Comparison of ENCODE assay signal across 1 fruit fly cellular context in the genomic region with DNA sequence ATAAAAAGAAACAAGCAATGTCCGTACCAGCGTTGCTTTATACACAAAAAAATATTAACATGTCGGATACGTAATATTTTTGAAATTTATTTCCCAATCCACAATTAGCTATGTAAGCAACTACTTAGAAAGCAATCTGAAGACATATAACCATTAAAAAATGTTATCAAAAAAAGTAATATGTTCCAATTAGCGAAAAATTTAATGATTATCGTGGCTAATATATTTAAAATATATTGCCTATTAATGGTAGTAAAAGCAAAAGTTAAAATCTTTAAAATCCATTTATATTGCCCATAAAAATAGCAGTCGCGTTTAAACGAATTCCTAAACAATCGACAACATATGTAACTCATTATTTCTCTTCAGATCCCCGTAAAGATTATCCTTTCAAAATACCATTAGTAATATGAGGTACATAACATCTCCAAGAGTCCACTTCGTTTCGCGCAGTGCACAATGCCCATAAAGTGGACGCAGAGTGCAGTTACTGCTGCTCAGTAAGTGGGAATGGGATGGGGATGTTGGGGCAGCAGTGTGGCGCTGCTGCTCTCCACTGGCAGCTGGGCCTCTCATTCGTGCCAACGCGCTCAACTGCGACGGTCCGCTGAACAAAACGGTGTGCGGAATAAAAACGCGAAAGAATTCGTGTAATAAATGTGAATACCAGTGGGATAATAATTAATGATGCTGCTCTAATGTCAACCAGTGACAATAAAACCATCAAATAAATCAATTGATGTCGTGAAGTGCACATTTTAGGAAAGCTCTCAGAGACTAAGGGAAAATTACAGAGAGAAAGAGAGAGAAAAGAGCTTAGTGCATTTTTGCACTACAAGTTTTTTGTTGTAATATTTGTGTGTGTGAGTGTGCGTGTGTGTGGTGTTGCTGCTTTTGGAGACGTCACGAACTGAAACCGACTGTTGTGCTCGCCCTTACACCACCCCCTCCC.
A peak's percentile ranks its signal among the peaks of the same experiment; 100 is the strongest.
TF ChIP-seq lines count a peak whose summit lies in the region.

No protein-coding gene starts in this region.

TF ChIP-seq in whole organism, embryonic, 481 proteins besides CTCF, POLR2A, EP300 and RAD21 (continued from another document):
- TF ChIP-seq gro (GFP tag; optimal IDR thresholded peaks at IDR 0.05; lab: Kevin White, UChicago) (peak; percentile 23), Ptx1 (GFP tag; IDR thresholded peaks at IDR 0.05; lab: Robert Waterston, UW) (peak; percentile 69), Camta (GFP tag; optimal IDR thresholded peaks at IDR 0.05; lab: Kevin White, UChicago) (peak; percentile 31), CG11504 (tag; optimal IDR thresholded peaks at IDR 0.05; lab: Kevin White, UChicago) (peak; percentile 81), sc (optimal IDR thresholded peaks at IDR 0.05; lab: Kevin White, UChicago) (no peak), sc (GFP tag; optimal IDR thresholded peaks at IDR 0.05; lab: Kevin White, UChicago) (peak; percentile 4), CG17802 (tag; optimal IDR thresholded peaks at IDR 0.05; lab: Kevin White, UChicago) (peak; percentile 19), CG17361 (GFP tag; IDR thresholded peaks at IDR 0.05; lab: Robert Waterston, UW) (peak; percentile 88), CG4424 (GFP tag; optimal IDR thresholded peaks at IDR 0.05; lab: Kevin White, UChicago) (peak; percentile 67), CG16863 (GFP tag; optimal IDR thresholded peaks at IDR 0.05; lab: Kevin White, UChicago) (peak; percentile 33), C15 (GFP tag; IDR thresholded peaks at IDR 0.05; lab: Robert Waterston, UW) (0 out of 3 replicates have a peak, but pooled peaks have one; percentile 13), CG1233 (GFP tag; optimal IDR thresholded peaks at IDR 0.05; lab: Kevin White, UChicago) (no peak), yki (optimal IDR thresholded peaks at IDR 0.05; lab: Kevin White, UChicago) (no peak), ash1 (GFP tag; optimal IDR thresholded peaks at IDR 0.05; lab: Kevin White, UChicago) (no peak), sqz (GFP tag; optimal IDR thresholded peaks at IDR 0.05; lab: Kevin White, UChicago) (no peak), CG34376 (GFP tag; optimal IDR thresholded peaks at IDR 0.05; lab: Kevin White, UChicago) (peak; percentile 2), CG1602 (GFP tag; optimal IDR thresholded peaks at IDR 0.05; lab: Kevin White, UChicago) (peak; percentile 57), sna (GFP tag; IDR thresholded peaks at IDR 0.05; lab: Robert Waterston, UW; ENCODE audit: partially characterized antibody) (no peak), nau (GFP tag; optimal IDR thresholded peaks at IDR 0.05; lab: Kevin White, UChicago) (peak; percentile 46), az2 (GFP tag; optimal IDR thresholded peaks at IDR 0.05; lab: Kevin White, UChicago) (peak; percentile 52), CG11247 (GFP tag; IDR thresholded peaks at IDR 0.05; lab: Robert Waterston, UW) (peak; percentile 49; the same call in 1 of the 2 replicates), tin (GFP tag; optimal IDR thresholded peaks at IDR 0.05; lab: Kevin White, UChicago) (peak; percentile 48), slbo (GFP tag; IDR thresholded peaks at IDR 0.05; lab: Robert Waterston, UW) (peak; percentile 67), Opbp (GFP tag; IDR thresholded peaks at IDR 0.05; lab: Robert Waterston, UW; ENCODE audit: partially characterized antibody) (no peak), CG2678 (tag; optimal IDR thresholded peaks at IDR 0.05; lab: Kevin White, UChicago) (peak; percentile 73), CG32772 (GFP tag; IDR thresholded peaks at IDR 0.05; lab: Robert Waterston, UW) (peak; percentile 29; the same call in 1 of the 2 replicates), gt (GFP tag; IDR thresholded peaks at IDR 0.05; lab: Robert Waterston, UW) (no peak), CG15269 (tag; optimal IDR thresholded peaks at IDR 0.05; lab: Kevin White, UChicago) (peak; percentile 69), CG17385 (GFP tag; optimal IDR thresholded peaks at IDR 0.05; lab: Kevin White, UChicago) (peak; percentile 65), CG12942 (GFP tag; optimal IDR thresholded peaks at IDR 0.05; lab: Kevin White, UChicago) (peak; percentile 49), CG3065 (GFP tag; optimal IDR thresholded peaks at IDR 0.05; lab: Kevin White, UChicago) (no peak), B-H2 (GFP tag; optimal IDR thresholded peaks at IDR 0.05; lab: Kevin White, UChicago) (no peak), CG5953 (GFP tag; IDR thresholded peaks at IDR 0.05; lab: Robert Waterston, UW) (peak; percentile 65), CG10147 (GFP tag; optimal IDR thresholded peaks at IDR 0.05; lab: Kevin White, UChicago) (peak; percentile 37), knrl (GFP tag; IDR thresholded peaks at IDR 0.05; lab: Robert Waterston, UW; ENCODE audit: partially characterized antibody) (no peak), Doc2 (GFP tag; IDR thresholded peaks at IDR 0.05; lab: Robert Waterston, UW) (no peak), vvl (GFP tag; IDR thresholded peaks at IDR 0.05; lab: Robert Waterston, UW) (peak; percentile 41; the same call in 1 of the 2 replicates), pzg (GFP tag; optimal IDR thresholded peaks at IDR 0.05; lab: Kevin White, UChicago) (no peak), nmo (GFP tag; optimal IDR thresholded peaks at IDR 0.05; lab: Kevin White, UChicago) (peak; percentile 65), NFAT (GFP tag; IDR thresholded peaks at IDR 0.05; lab: Robert Waterston, UW) (peak; percentile 75), Adf1 (GFP tag; IDR thresholded peaks at IDR 0.05; lab: Robert Waterston, UW) (peak; percentile 10; the same call in 1 of the 2 replicates), Trl (optimal IDR thresholded peaks at IDR 0.05; lab: Kevin White, UChicago) (peak; percentile 28 to 41), Trl (GFP tag; optimal IDR thresholded peaks at IDR 0.05; lab: Kevin White, UChicago) (no peak), luna (GFP tag; optimal IDR thresholded peaks at IDR 0.05; lab: Kevin White, UChicago) (no peak), CG13775 (GFP tag; optimal IDR thresholded peaks at IDR 0.05; lab: Kevin White, UChicago) (peak; percentile 52), tll (GFP tag; optimal IDR thresholded peaks at IDR 0.05; lab: Kevin White, UChicago) (no peak), CG12219 (GFP tag; optimal IDR thresholded peaks at IDR 0.05; lab: Kevin White, UChicago) (peak; percentile 26), Stat92E (GFP tag; optimal IDR thresholded peaks at IDR 0.05; lab: Kevin White, UChicago) (no peak), D19A (tag; optimal IDR thresholded peaks at IDR 0.05; lab: Kevin White, UChicago) (peak; percentile 16), cwo (GFP tag; optimal IDR thresholded peaks at IDR 0.05; lab: Kevin White, UChicago) (peak; percentile 28), inv (GFP tag; IDR thresholded peaks at IDR 0.05; lab: Robert Waterston, UW; ENCODE audit: partially characterized antibody) (no peak), Rx (GFP tag; IDR thresholded peaks at IDR 0.05; lab: Robert Waterston, UW) (no peak), Gsc (GFP tag; IDR thresholded peaks at IDR 0.05; lab: Robert Waterston, UW) (no peak), crol (GFP tag; IDR thresholded peaks at IDR 0.05; lab: Robert Waterston, UW) (no peak), E2f2 (GFP tag; IDR thresholded peaks at IDR 0.05; lab: Robert Waterston, UW) (0 out of 2 replicates have a peak, but pooled peaks have one; percentile 11), ci (GFP tag; IDR thresholded peaks at IDR 0.05; lab: Robert Waterston, UW) (peak; percentile 72; the same call in 2 of the 3 replicates), dati (GFP tag; IDR thresholded peaks at IDR 0.05; lab: Robert Waterston, UW) (peak; percentile 52; the same call in 1 of the 2 replicates), CG14050 (GFP tag; IDR thresholded peaks at IDR 0.05; lab: Robert Waterston, UW) (no peak), kah (GFP tag; optimal IDR thresholded peaks at IDR 0.05; lab: Kevin White, UChicago) (peak; percentile 44), nerfin-1 (tag; optimal IDR thresholded peaks at IDR 0.05; lab: Kevin White, UChicago) (peak; percentile 18), CG2202 (tag; optimal IDR thresholded peaks at IDR 0.05; lab: Kevin White, UChicago) (no peak), Sox100B (GFP tag; optimal IDR thresholded peaks at IDR 0.05; lab: Kevin White, UChicago) (peak; percentile 82), HmgZ (tag; optimal IDR thresholded peaks at IDR 0.05; lab: Kevin White, UChicago) (peak; percentile 7)
